Fruit fly (Drosophila melanogaster) whole organism, prepupa: ENCODE data around the gene ng3.

Source experiments
- Blimp-1 ChIP-seq: fragments of 200-800 bp; sonication (Bioruptor generic); optimal IDR thresholded peaks from 3 replicates; lab custom pipeline; 2017; ENCODE audit warnings: missing biosample characterization, missing genetic modification characterization, mild to moderate bottlenecking, moderate library complexity, missing genetic modification reagents
- CG10631 ChIP-seq: fragments of 200-800 bp; sonication (Bioruptor generic); optimal IDR thresholded peaks from 2 replicates; lab custom pipeline; 2016; ENCODE audit warnings: missing biosample characterization, missing genetic modification characterization
- CG10669 ChIP-seq: fragments of 200-800 bp; sonication (Bioruptor generic); optimal IDR thresholded peaks from 3 replicates; lab custom pipeline; 2018; ENCODE audit warnings: missing biosample characterization, mild to moderate bottlenecking, missing genetic modification characterization, moderate library complexity
- CG11762 ChIP-seq: fragments of 200-800 bp; sonication (Bioruptor generic); optimal IDR thresholded peaks from 3 replicates; lab custom pipeline; 2016; ENCODE audit warnings: missing biosample characterization, missing genetic modification characterization; ENCODE audit not compliant: insufficient read depth
- CG15336 ChIP-seq: fragments of 200-800 bp; sonication (Bioruptor generic); IDR thresholded peaks from 2 replicates; pipeline ENCODE4 v1.3.6; 2022; ENCODE audit warnings: missing biosample characterization, missing genetic modification characterization
- CG1621 ChIP-seq: fragments of 200-800 bp; sonication (Bioruptor generic); optimal IDR thresholded peaks from 3 replicates; lab custom pipeline; 2018; ENCODE audit warnings: missing biosample characterization, mild to moderate bottlenecking, missing genetic modification characterization
- CG16779 ChIP-seq: fragments of 200-800 bp; sonication (Bioruptor generic); optimal IDR thresholded peaks from 3 replicates; lab custom pipeline; 2017; ENCODE audit warnings: missing biosample characterization, mild to moderate bottlenecking, missing genetic modification characterization
- CG31627 ChIP-seq: fragments of 200-800 bp; sonication (Bioruptor generic); optimal IDR thresholded peaks from 3 replicates; lab custom pipeline; 2016; ENCODE audit warnings: missing biosample characterization, missing genetic modification characterization
- CG34406 ChIP-seq: fragments of 200-800 bp; sonication (Bioruptor generic); optimal IDR thresholded peaks from 3 replicates; lab custom pipeline; 2016; ENCODE audit warnings: missing biosample characterization, missing genetic modification characterization
- CG3919 ChIP-seq: fragments of 200-800 bp; sonication (Bioruptor generic); optimal IDR thresholded peaks from 3 replicates; lab custom pipeline; 2016; ENCODE audit warnings: missing biosample characterization, missing genetic modification characterization
- CG6163 ChIP-seq: fragments of 200-800 bp; sonication (Bioruptor generic); IDR thresholded peaks from 3 replicates; pipeline ENCODE4 v1.3.6; 2022; ENCODE audit warnings: missing biosample characterization, missing genetic modification characterization
- CG6792 ChIP-seq: fragments of 200-800 bp; sonication (Bioruptor generic); optimal IDR thresholded peaks from 3 replicates; lab custom pipeline; 2016; ENCODE audit warnings: missing biosample characterization, missing genetic modification characterization
- CG6808 ChIP-seq: fragments of 200-800 bp; sonication (Bioruptor generic); optimal IDR thresholded peaks from 3 replicates; lab custom pipeline; 2017; ENCODE audit warnings: missing biosample characterization, missing genetic modification characterization, mild to moderate bottlenecking, moderate library complexity, missing genetic modification reagents
- CG6854 ChIP-seq: fragments of 200-800 bp; sonication (Bioruptor generic); optimal IDR thresholded peaks from 2 replicates; lab custom pipeline; 2017; ENCODE audit warnings: missing biosample characterization, mild to moderate bottlenecking, missing genetic modification characterization
- CG7368 ChIP-seq: fragments of 200-800 bp; sonication (Bioruptor generic); optimal IDR thresholded peaks from 3 replicates; lab custom pipeline; 2016; ENCODE audit warnings: missing biosample characterization, missing genetic modification characterization
- CG8119 ChIP-seq: fragments of 200-800 bp; sonication (Bioruptor generic); IDR thresholded peaks from 3 replicates; pipeline ENCODE4 v1.3.6; 2022; ENCODE audit warnings: missing biosample characterization, missing genetic modification characterization
- CG8319 ChIP-seq: fragments of 200-800 bp; sonication (Bioruptor generic); optimal IDR thresholded peaks from 3 replicates; lab custom pipeline; 2016; ENCODE audit warnings: missing biosample characterization, missing genetic modification characterization
- CG8632 ChIP-seq: fragments of 200-800 bp; sonication (Bioruptor generic); optimal IDR thresholded peaks from 3 replicates; lab custom pipeline; 2016; ENCODE audit warnings: missing biosample characterization, missing genetic modification characterization
- Eip78C ChIP-seq: fragments of 200-800 bp; sonication (Bioruptor generic); peaks from one replicate; lab custom pipeline; 2016; ENCODE audit warnings: missing biosample characterization, missing genetic modification characterization
- Eip93F ChIP-seq: fragments of 200-800 bp; sonication (Bioruptor generic); optimal IDR thresholded peaks from 2 replicates; lab custom pipeline; 2016; ENCODE audit warnings: missing biosample characterization, mild to moderate bottlenecking, missing genetic modification characterization
- Ets21C ChIP-seq: fragments of 200-800 bp; sonication (Bioruptor generic); optimal IDR thresholded peaks from 3 replicates; lab custom pipeline; 2016; ENCODE audit warnings: missing biosample characterization, missing genetic modification characterization
- Ets96B ChIP-seq: fragments of 200-800 bp; optimal IDR thresholded peaks from 2 replicates; lab custom pipeline; 2019; ENCODE audit warnings: missing biosample characterization, mild to moderate bottlenecking, missing genetic modification characterization, moderate library complexity
- Gug ChIP-seq: fragments of 200-800 bp; sonication (Bioruptor generic); IDR thresholded peaks from 2 replicates; pipeline ENCODE4 v1.3.6; 2022; ENCODE audit warnings: missing biosample characterization, missing genetic modification characterization
- Hr39 ChIP-seq: fragments of 200-800 bp; sonication (Bioruptor generic); optimal IDR thresholded peaks from 2 replicates; lab custom pipeline; 2016; ENCODE audit warnings: missing biosample characterization, missing genetic modification characterization
- Met ChIP-seq: fragments of 200-800 bp; sonication (Bioruptor generic); optimal IDR thresholded peaks from 3 replicates; lab custom pipeline; 2016; ENCODE audit warnings: missing biosample characterization, missing genetic modification characterization
- OdsH ChIP-seq: fragments of 200-800 bp; sonication (Bioruptor generic); optimal IDR thresholded peaks from 3 replicates; lab custom pipeline; 2016; ENCODE audit warnings: missing biosample characterization, missing genetic modification characterization
- Smox ChIP-seq: fragments of 200-800 bp; sonication (Bioruptor generic); optimal IDR thresholded peaks from 3 replicates; lab custom pipeline; 2016; ENCODE audit warnings: missing biosample characterization, missing genetic modification characterization
- Sox14 ChIP-seq: fragments of 200-800 bp; sonication (Bioruptor generic); optimal IDR thresholded peaks from 3 replicates; lab custom pipeline; 2016; ENCODE audit warnings: missing biosample characterization, missing genetic modification characterization
- Sox15 ChIP-seq: fragments of 200-800 bp; sonication (Bioruptor generic); optimal IDR thresholded peaks from 3 replicates; lab custom pipeline; 2016; ENCODE audit warnings: missing biosample characterization, missing genetic modification characterization
- achi ChIP-seq: fragments of 200-800 bp; sonication (Bioruptor generic); optimal IDR thresholded peaks from 3 replicates; lab custom pipeline; 2016; ENCODE audit warnings: missing biosample characterization, missing genetic modification characterization
- acj6 ChIP-seq: fragments of 200-800 bp; sonication (Bioruptor generic); optimal IDR thresholded peaks from 3 replicates; lab custom pipeline; 2016; ENCODE audit warnings: missing biosample characterization, missing genetic modification characterization
- cyc ChIP-seq: fragments of 200-800 bp; sonication (Bioruptor generic); optimal IDR thresholded peaks from 3 replicates; lab custom pipeline; 2016; ENCODE audit warnings: missing biosample characterization, missing genetic modification characterization
- eg ChIP-seq: fragments of 200-800 bp; sonication (Bioruptor generic); IDR thresholded peaks from 3 replicates; pipeline ENCODE4 v1.3.6; 2022; ENCODE audit warnings: missing biosample characterization, missing genetic modification characterization
- fd59A ChIP-seq: fragments of 200-800 bp; sonication (Bioruptor generic); optimal IDR thresholded peaks from 2 replicates; lab custom pipeline; 2017; ENCODE audit warnings: missing biosample characterization, mild to moderate bottlenecking, missing genetic modification characterization, missing genetic modification reagents
- fd85E ChIP-seq: fragments of 200-800 bp; sonication (Bioruptor generic); optimal IDR thresholded peaks from 3 replicates; lab custom pipeline; 2016; ENCODE audit warnings: missing biosample characterization, missing genetic modification characterization
- lz ChIP-seq: fragments of 200-800 bp; sonication (Bioruptor generic); optimal IDR thresholded peaks from 3 replicates; lab custom pipeline; 2016; ENCODE audit warnings: missing biosample characterization, missing genetic modification characterization
- net ChIP-seq: fragments of 200-800 bp; sonication (Bioruptor generic); optimal IDR thresholded peaks from 3 replicates; lab custom pipeline; 2016; ENCODE audit warnings: missing biosample characterization, missing genetic modification characterization
- salr ChIP-seq, 2 experiments: fragments of 200-800 bp; sonication (Bioruptor generic); optimal IDR thresholded peaks; 3 replicates each; lab custom pipeline; 2016 to 2018; ENCODE audit warnings: missing biosample characterization in 2 of 2, missing genetic modification characterization in 2 of 2, mild to moderate bottlenecking in 1 of 2
- spab ChIP-seq: fragments of 200-800 bp; sonication (Bioruptor generic); optimal IDR thresholded peaks from 2 replicates; lab custom pipeline; 2017; ENCODE audit warnings: missing biosample characterization, mild to moderate bottlenecking, missing genetic modification characterization, missing genetic modification reagents
- ss ChIP-seq, 2 experiments: fragments of 200-800 bp; sonication (Bioruptor generic); optimal IDR thresholded peaks; 2 replicates in 1 of 2; 3 replicates in 1 of 2; lab custom pipeline; 2017 to 2018; ENCODE audit warnings: mild to moderate bottlenecking in 2 of 2, missing biosample characterization in 2 of 2, missing genetic modification characterization in 2 of 2, moderate library complexity in 1 of 2
- svp ChIP-seq: fragments of 200-800 bp; sonication (Bioruptor generic); peaks from one replicate; lab custom pipeline; 2016; ENCODE audit warnings: missing biosample characterization, missing genetic modification characterization
- topi ChIP-seq: fragments of 200-800 bp; sonication (Bioruptor generic); optimal IDR thresholded peaks from 3 replicates; lab custom pipeline; 2016; ENCODE audit warnings: missing biosample characterization, missing genetic modification characterization
- vri ChIP-seq: fragments of 200-800 bp; sonication (Bioruptor generic); optimal IDR thresholded peaks from 3 replicates; lab custom pipeline; 2016; ENCODE audit warnings: missing biosample characterization, mild to moderate bottlenecking, missing genetic modification characterization

The ng3 gene

DNA sequence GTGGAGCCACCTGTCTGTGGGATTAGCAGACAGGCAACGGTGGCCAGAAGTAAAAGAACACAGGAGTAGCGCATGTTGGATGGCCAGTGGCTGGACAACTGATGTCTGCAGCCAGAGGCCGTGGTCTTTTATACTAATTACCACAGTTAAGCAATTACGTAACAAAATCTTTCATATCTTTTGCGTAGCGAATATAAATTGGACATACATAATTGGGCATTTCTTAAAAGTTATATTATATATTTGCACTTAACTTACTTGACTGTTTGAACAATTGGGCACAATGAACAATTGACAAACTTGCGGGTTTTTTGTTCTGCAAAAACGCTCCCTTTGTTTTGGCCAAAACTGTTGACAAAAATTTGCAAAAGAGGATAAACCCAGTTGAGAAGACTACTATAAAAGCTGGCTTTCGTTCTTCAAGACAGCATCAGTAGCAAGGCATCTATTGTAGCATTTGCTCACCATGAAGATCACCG, at the start of gene ng3, which contains the start of gene ng1:
ng3 (minus strand) TSS at position 101 of the 479 bp plus-strand sequence.
ng1 (plus strand) TSS at position 429 of the 479 bp plus-strand sequence.
- TF ChIP-seq Eip93F (GFP tag; lab: Kevin White, UChicago): no peak
- no peak for TF ChIP-seq CG6854
- no peak for TF ChIP-seq achi (GFP tag; lab: Kevin White, UChicago)
- no peak for TF ChIP-seq spab (GFP tag; lab: Kevin White, UChicago)
- no peak for TF ChIP-seq svp (GFP tag; lab: Kevin White, UChicago)
- no peak for TF ChIP-seq CG6163 (GFP tag; lab: Robert Waterston, UW)

DNA sequence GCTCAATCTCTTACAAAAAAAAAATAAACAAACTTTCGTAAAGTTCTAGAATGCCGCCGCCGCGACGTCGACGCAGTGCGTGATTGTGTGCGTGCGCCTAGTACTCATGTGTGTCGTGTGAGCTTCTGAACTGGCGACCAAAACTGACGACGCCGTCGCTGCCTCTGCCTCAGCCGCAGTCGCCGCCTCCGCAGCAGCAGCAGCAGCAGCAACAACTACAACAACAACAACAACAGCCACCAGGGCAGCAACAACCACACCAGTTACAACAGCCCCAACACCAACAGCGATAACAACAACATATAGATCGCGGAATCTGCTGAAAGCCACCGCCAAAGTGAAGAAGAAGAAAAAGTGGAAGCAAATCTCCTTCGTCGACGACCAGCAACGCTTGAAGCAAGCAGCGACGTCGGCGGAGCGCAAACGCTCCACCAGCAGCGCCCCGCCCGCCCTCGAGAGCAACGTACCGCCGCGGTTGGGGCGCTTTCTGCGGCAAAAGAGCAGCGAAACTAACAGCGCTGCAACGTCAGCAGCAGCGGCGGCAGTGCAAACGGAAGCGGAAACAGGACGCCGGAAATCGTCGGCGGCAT, 49.3 kb upstream of the ng3 start:
- no peak for TF ChIP-seq topi (GFP tag; lab: Kevin White, UChicago)
- peak; percentile 68 for TF ChIP-seq svp (GFP tag; lab: Kevin White, UChicago)
- TF ChIP-seq ss (GFP tag; optimal IDR thresholded peaks at IDR 0.05; lab: Kevin White, UChicago): no peak
- peak; percentile 9 for TF ChIP-seq Eip78C (GFP tag; lab: Kevin White, UChicago)
- no peak for TF ChIP-seq CG11762 (GFP tag; lab: Kevin White, UChicago)
- no peak for TF ChIP-seq fd85E (GFP tag; lab: Kevin White, UChicago)
- TF ChIP-seq, all 60 proteins: peak for 2

DNA sequence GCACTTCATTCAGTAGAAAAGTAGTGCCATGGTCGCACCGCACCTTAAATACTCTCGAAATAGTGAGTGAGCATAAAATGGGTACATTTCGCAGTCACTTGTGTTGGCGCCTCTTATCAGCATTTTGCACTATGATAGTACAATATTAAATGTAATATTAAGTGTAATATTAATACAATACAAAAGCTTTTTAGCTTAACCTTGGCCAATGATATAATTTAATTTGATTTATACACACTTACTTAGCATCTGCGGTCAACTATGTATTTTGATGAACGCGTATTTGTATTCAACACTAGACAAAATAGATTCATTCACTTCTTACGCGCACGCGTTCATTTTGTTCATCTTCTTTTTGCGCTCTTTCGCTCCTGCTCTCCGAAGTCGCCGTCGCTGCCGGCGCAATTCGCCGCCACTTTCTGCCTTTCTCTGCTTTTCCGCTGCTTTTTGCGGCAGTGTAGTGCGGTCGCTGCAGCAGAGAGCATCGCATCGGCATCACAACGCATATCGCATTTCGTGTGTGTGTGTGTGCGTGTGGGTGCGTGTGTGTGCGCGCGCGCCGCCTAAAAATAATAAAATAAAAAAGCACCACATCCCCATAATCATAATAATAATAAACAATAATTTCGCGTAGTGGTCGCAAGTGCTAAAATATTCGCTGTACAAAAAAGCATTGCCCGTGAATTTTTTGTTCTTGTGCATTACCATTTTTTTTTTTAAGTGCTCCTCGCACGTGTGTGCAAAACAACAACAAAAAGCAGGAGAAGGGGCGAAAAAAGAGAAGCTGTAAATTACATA, 47.2 kb upstream of the ng3 start:
- TF ChIP-seq CG31627 (peak; percentile 39), ss (GFP tag; optimal IDR thresholded peaks at IDR 0.05; lab: Kevin White, UChicago) (peak; percentile 21 to 27), Hr39 (GFP tag; lab: Kevin White, UChicago) (peak; percentile 49), CG6808 (peak; percentile 2), lz (GFP tag; lab: Kevin White, UChicago) (peak; percentile 63), acj6 (GFP tag; lab: Kevin White, UChicago) (peak; percentile 46), Ets96B (tag; lab: Kevin White, UChicago) (peak; percentile 39), CG10669 (GFP tag; lab: Kevin White, UChicago) (peak; percentile 41), Blimp-1 (GFP tag; lab: Kevin White, UChicago) (no peak), CG8319 (GFP tag; lab: Kevin White, UChicago) (peak; percentile 49), CG11762 (GFP tag; lab: Kevin White, UChicago) (peak; percentile 8), Sox14 (GFP tag; lab: Kevin White, UChicago) (peak; percentile 69), achi (GFP tag; lab: Kevin White, UChicago) (peak; percentile 58), CG7368 (GFP tag; lab: Kevin White, UChicago) (peak; percentile 51), cyc (peak; percentile 39), CG3919 (peak; percentile 57), CG8632 (GFP tag; lab: Kevin White, UChicago) (peak; percentile 35), Gug (GFP tag; lab: Robert Waterston, UW) (peak; percentile 39; the same call in 1 of the 2 replicates), eg (peak; percentile 67), Met (GFP tag; lab: Kevin White, UChicago) (peak; percentile 60), salr (GFP tag; optimal IDR thresholded peaks at IDR 0.05; lab: Kevin White, UChicago) (peak; percentile 31 to 50), CG8119 (GFP tag; lab: Robert Waterston, UW) (peak; percentile 54; the same call in 2 of the 3 replicates), CG34406 (GFP tag; lab: Kevin White, UChicago) (peak; percentile 45), OdsH (GFP tag; lab: Kevin White, UChicago) (peak; percentile 39), topi (GFP tag; lab: Kevin White, UChicago) (peak; percentile 66), net (peak; percentile 35), Sox15 (GFP tag; lab: Kevin White, UChicago) (no peak), svp (GFP tag; lab: Kevin White, UChicago) (peak; percentile 75), vri (peak; percentile 32), CG6854 (no peak), Smox (peak; percentile 38), fd59A (GFP tag; lab: Kevin White, UChicago) (peak; percentile 21), CG16779 (peak; percentile 19), CG6792 (GFP tag; lab: Kevin White, UChicago) (peak; percentile 30), CG15336 (GFP tag; lab: Robert Waterston, UW) (peak; percentile 66), CG10631 (GFP tag; lab: Kevin White, UChicago) (peak; percentile 46), CG6163 (GFP tag; lab: Robert Waterston, UW) (peak; percentile 78), Eip93F (GFP tag; lab: Kevin White, UChicago) (no peak), CG1621 (peak; percentile 37), fd85E (GFP tag; lab: Kevin White, UChicago) (no peak), Ets21C (peak; percentile 4)
